Worm (Caenorhabditis elegans): ENCODE measurements around the gene kap-1.

The kap-1 gene

DNA sequence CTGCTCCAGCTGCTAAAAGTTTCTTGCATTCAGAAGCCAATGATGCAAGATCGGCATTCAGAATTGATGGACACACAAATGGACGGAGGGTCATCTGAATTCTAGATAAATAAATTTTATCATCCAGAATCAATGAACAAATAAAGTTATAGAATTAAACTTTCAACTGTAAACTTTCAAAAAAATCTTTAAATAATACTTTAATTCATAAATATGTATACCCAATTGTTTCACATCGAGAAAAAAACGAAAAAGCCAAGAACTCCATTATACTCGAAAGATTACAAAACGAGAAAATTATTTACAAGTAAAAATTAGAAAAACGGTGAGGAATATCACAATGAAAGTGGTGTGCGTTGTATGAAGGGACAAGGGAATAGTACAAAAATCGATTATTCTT is 8.4 kb downstream of the kap-1 start, which contains the start of gene F08F8.7:
F08F8.7 (minus strand) TSS at position 101 of the 400 bp plus-strand sequence.
- no peak for TF ChIP-seq ceh-9 (tag; optimal IDR thresholded peaks at IDR 0.05)
- no peak for TF ChIP-seq C08G9.2 (tag; optimal IDR thresholded peaks at IDR 0.05)
- TF ChIP-seq pax-1 (tag; optimal IDR thresholded peaks at IDR 0.05): no peak
- TF ChIP-seq pat-9 (tag; optimal IDR thresholded peaks at IDR 0.05): no peak
- TF ChIP-seq npax-4 (tag; optimal IDR thresholded peaks at IDR 0.05): no peak
- TF ChIP-seq nhr-232 (tag; optimal IDR thresholded peaks at IDR 0.05): no peak
- no peak for TF ChIP-seq ttx-3 (tag; optimal IDR thresholded peaks at IDR 0.05)
- no peak for TF ChIP-seq pag-3 (tag; optimal IDR thresholded peaks at IDR 0.05; ENCODE audit: borderline replicate concordance)
- TF ChIP-seq odd-2 (tag; optimal IDR thresholded peaks at IDR 0.05): no peak
- no peak for TF ChIP-seq ceh-30 (tag; optimal IDR thresholded peaks at IDR 0.05)
- TF ChIP-seq hlh-8 (tag; optimal IDR thresholded peaks at IDR 0.05): no peak
- no peak for TF ChIP-seq ceh-14 (tag; optimal IDR thresholded peaks at IDR 0.05)
- TF ChIP-seq fax-1 (tag; optimal IDR thresholded peaks at IDR 0.05): no peak
- no peak for TF ChIP-seq unc-55 (GFP tag; optimal IDR thresholded peaks at IDR 0.05)
- TF ChIP-seq ceh-22 (tag; optimal IDR thresholded peaks at IDR 0.05): no peak
- no peak for TF ChIP-seq ztf-16 (tag; optimal IDR thresholded peaks at IDR 0.05)
- no peak for TF ChIP-seq nfya-1 (tag; optimal IDR thresholded peaks at IDR 0.05)

- no peak for TF ChIP-seq npax-4 (tag; optimal IDR thresholded peaks at IDR 0.05)
- TF ChIP-seq pqm-1 (tag; optimal IDR thresholded peaks at IDR 0.05): no peak
- no peak for TF ChIP-seq tbx-2 (tag; optimal IDR thresholded peaks at IDR 0.05)
- TF ChIP-seq ceh-34 (tag; optimal IDR thresholded peaks at IDR 0.05): no peak
- TF ChIP-seq hlh-6 (tag; optimal IDR thresholded peaks at IDR 0.05): no peak
- TF ChIP-seq unc-42 (tag; optimal IDR thresholded peaks at IDR 0.05): no peak
- TF ChIP-seq sox-4 (tag; optimal IDR thresholded peaks at IDR 0.05): no peak
- no peak for TF ChIP-seq eyg-1 (tag; optimal IDR thresholded peaks at IDR 0.05)
- TF ChIP-seq ztf-16 (tag; optimal IDR thresholded peaks at IDR 0.05): no peak
- no peak for TF ChIP-seq ceh-14 (tag; optimal IDR thresholded peaks at IDR 0.05)
- no peak for TF ChIP-seq ceh-6 (GFP tag; optimal IDR thresholded peaks at IDR 0.05)
- TF ChIP-seq odd-2 (tag; optimal IDR thresholded peaks at IDR 0.05): no peak
- TF ChIP-seq ceh-24 (tag; optimal IDR thresholded peaks at IDR 0.05): no peak
- no peak for TF ChIP-seq syd-9 (tag; optimal IDR thresholded peaks at IDR 0.05)
These were observed 10.4 kb downstream of the kap-1 start, which contains the start of gene gos-28 for ce11 chrIII:7349075-7349474. Gene gos-28, minus strand, starts transcription at chrIII:7349175.

DNA sequence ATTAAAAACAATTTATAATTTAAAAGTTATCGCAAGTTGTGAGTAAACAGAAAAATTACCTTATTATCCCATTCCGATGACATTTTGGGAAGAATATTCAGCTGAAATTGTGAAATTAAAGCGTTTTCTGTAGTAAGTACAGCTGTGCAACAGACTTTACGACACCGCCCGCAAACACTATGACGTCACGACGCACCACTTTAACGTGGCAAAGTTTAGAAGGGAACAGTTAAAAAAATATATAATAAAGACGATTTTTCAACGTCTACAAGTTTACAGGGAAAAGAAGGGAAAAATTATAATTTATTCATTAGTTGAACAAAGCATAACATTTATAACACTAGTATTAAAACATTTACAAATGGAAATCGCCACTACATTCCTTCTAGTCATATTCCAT is 15.2 kb downstream of the kap-1 start, which contains the start of gene F08F8.9:
F08F8.9 (minus strand) TSS at position 101 of the 400 bp plus-strand sequence.
- TF ChIP-seq F13H6.1 (tag; optimal IDR thresholded peaks at IDR 0.05) (no peak), ama-1 (optimal IDR thresholded peaks at IDR 0.05) (no peak), ceh-14 (tag; optimal IDR thresholded peaks at IDR 0.05) (no peak), pha-4 (tag; optimal IDR thresholded peaks at IDR 0.05) (no peak), pag-3 (tag; optimal IDR thresholded peaks at IDR 0.05; ENCODE audit: borderline replicate concordance) (no peak), ceh-22 (tag; optimal IDR thresholded peaks at IDR 0.05) (no peak), syd-9 (tag; optimal IDR thresholded peaks at IDR 0.05) (no peak), fkh-10 (GFP tag; optimal IDR thresholded peaks at IDR 0.05) (no peak)

DNA sequence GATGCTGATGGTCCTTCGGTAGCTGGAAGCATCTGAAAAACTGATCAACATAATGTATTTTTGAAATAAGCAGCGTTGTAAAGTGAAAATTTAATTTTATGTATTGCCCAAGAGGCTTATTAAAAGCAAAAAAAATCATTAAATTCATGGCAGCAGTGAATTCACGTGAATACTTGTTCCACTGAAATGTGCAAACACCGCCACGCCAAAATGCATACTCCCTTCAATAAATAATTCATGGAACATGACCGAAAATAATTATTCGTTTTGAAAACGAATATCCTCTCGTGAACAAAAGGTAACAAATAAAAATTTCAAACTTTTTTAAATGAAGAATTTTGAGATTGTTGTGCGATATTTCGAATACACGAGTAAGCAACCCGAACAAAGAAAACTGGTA is 18.7 kb downstream of the kap-1 start, which contains the start of gene F08F8.10:
F08F8.10 (minus strand) TSS at position 38 of the 400 bp plus-strand sequence.
- TF ChIP-seq hlh-30 (tag; optimal IDR thresholded peaks at IDR 0.05; ENCODE audit: insufficient read depth): peak; percentile 62
- no peak for TF ChIP-seq ceh-34 (tag; optimal IDR thresholded peaks at IDR 0.05)
- TF ChIP-seq hlh-6 (tag; optimal IDR thresholded peaks at IDR 0.05): no peak
- peak; percentile 7 for TF ChIP-seq elt-2 (tag; optimal IDR thresholded peaks at IDR 0.05)
- peak; percentile 78 for TF ChIP-seq unc-86 (tag; optimal IDR thresholded peaks at IDR 0.05)
- TF ChIP-seq unc-55 (GFP tag; optimal IDR thresholded peaks at IDR 0.05): peak; percentile 30

- no peak for TF ChIP-seq hlh-30 (tag; optimal IDR thresholded peaks at IDR 0.05; ENCODE audit: insufficient read depth)
- TF ChIP-seq ceh-48 (tag; optimal IDR thresholded peaks at IDR 0.05): no peak
- TF ChIP-seq unc-3 (GFP tag; conservative IDR thresholded peaks at IDR 0.05): no peak
- no peak for TF ChIP-seq unc-3 (tag; optimal IDR thresholded peaks at IDR 0.05)
- TF ChIP-seq elt-2 (tag; optimal IDR thresholded peaks at IDR 0.05): no peak
- TF ChIP-seq npax-4 (tag; optimal IDR thresholded peaks at IDR 0.05): no peak
- TF ChIP-seq pat-9 (tag; optimal IDR thresholded peaks at IDR 0.05): no peak
- TF ChIP-seq T23F11.4 (GFP tag; optimal IDR thresholded peaks at IDR 0.05): no peak
- TF ChIP-seq rnt-1 (tag; optimal IDR thresholded peaks at IDR 0.05): no peak
- no peak for TF ChIP-seq ceh-2 (tag; optimal IDR thresholded peaks at IDR 0.05)
- TF ChIP-seq dmd-4 (tag; optimal IDR thresholded peaks at IDR 0.05; ENCODE audit: borderline replicate concordance): no peak
- TF ChIP-seq lin-11 (tag; optimal IDR thresholded peaks at IDR 0.05): no peak
- TF ChIP-seq K09A11.1 (tag; optimal IDR thresholded peaks at IDR 0.05; ENCODE audit: insufficient read depth): no peak
- no peak for TF ChIP-seq F13H6.1 (tag; optimal IDR thresholded peaks at IDR 0.05)
- no peak for TF ChIP-seq C38D4.7 (GFP tag; optimal IDR thresholded peaks at IDR 0.05)
- TF ChIP-seq dve-1 (tag; optimal IDR thresholded peaks at IDR 0.05): no peak
- TF ChIP-seq ceh-22 (tag; optimal IDR thresholded peaks at IDR 0.05): no peak
These were observed 20.0 kb downstream of the kap-1 start for ce11 chrIII:7358627-7359026.

Measured in whole organism, late embryonic.